Worm (Caenorhabditis elegans) whole organism, young adult: ENCODE measurements around the gene srh-146.

ENCODE experiments used
- B0035.1 ChIP-seq: sonication (generic microtip); optimal IDR thresholded peaks from 2 replicates; lab custom pipeline; 2016; ENCODE audit warnings: missing genetic modification characterization, mild to moderate bottlenecking, missing compliant biosample characterization, missing genotype, missing genetic modification reagents
- F23B12.7 ChIP-seq: sonication (generic microtip); optimal IDR thresholded peaks from 2 replicates; lab custom pipeline; 2017; ENCODE audit warnings: missing genetic modification characterization, mild to moderate bottlenecking, missing compliant biosample characterization, antibody characterized with exemption, moderate library complexity; ENCODE audit not compliant: insufficient read depth
- K12H6.12 ChIP-seq: fragments of 200-800 bp; sonication (Bioruptor generic); optimal IDR thresholded peaks from 2 replicates; lab custom pipeline; 2018; ENCODE audit warnings: mild to moderate bottlenecking, missing genetic modification characterization, missing compliant biosample characterization
- ZK185.1 ChIP-seq: sonication (generic microtip); optimal IDR thresholded peaks from 2 replicates; lab custom pipeline; 2016; ENCODE audit warnings: mild to moderate bottlenecking, missing genetic modification characterization, missing compliant biosample characterization; ENCODE audit not compliant: poor library complexity, severe bottlenecking
- ama-1 ChIP-seq, 3 experiments: fragments of 150-350 bp in 1 of 3; sonication (generic microtip) in 2 of 3; optimal IDR thresholded peaks; 2 replicates each; lab custom pipeline; 2014 to 2018; ENCODE audit warnings: missing biosample characterization in 2 of 3, missing genetic modification characterization in 2 of 3, missing genetic modification reagents in 2 of 3
- attf-3 ChIP-seq: fragments of 200-800 bp; sonication (Bioruptor generic); conservative IDR thresholded peaks from 2 replicates; pipeline ENCODE4 v1.3.6; 2022; ENCODE audit warnings: missing genetic modification reagents, missing genetic modification characterization, missing compliant biosample characterization
- ceh-91 ChIP-seq: fragments of 200-800 bp; sonication (Bioruptor generic); IDR thresholded peaks from 2 replicates; pipeline ENCODE4 v1.3.6; 2022; ENCODE audit warnings: missing genetic modification reagents, missing genetic modification characterization, missing compliant biosample characterization
- ets-4 ChIP-seq: fragments of 200-800 bp; sonication (Bioruptor generic); optimal IDR thresholded peaks from 2 replicates; lab custom pipeline; 2018; ENCODE audit warnings: mild to moderate bottlenecking, missing genetic modification characterization, missing compliant biosample characterization
- gei-17 ChIP-seq: fragments of 200-800 bp; sonication (Bioruptor generic); optimal IDR thresholded peaks from 2 replicates; lab custom pipeline; 2018; ENCODE audit warnings: mild to moderate bottlenecking, missing genetic modification characterization, missing compliant biosample characterization
- lin-26 ChIP-seq: fragments of 200-800 bp; sonication (Bioruptor generic); IDR thresholded peaks from 2 replicates; pipeline ENCODE4 v1.3.6; 2022; ENCODE audit warnings: missing genetic modification reagents, missing genetic modification characterization, missing compliant biosample characterization
- madf-6 ChIP-seq: fragments of 200-800 bp; sonication (Bioruptor generic); IDR thresholded peaks from 2 replicates; pipeline ENCODE4 v1.3.6; 2022; ENCODE audit warnings: missing genetic modification reagents, missing genetic modification characterization, missing compliant biosample characterization
- snpc-1.1 ChIP-seq: sonication (generic microtip); optimal IDR thresholded peaks from 2 replicates; lab custom pipeline; 2017; ENCODE audit warnings: missing genetic modification characterization, mild to moderate bottlenecking, missing compliant biosample characterization, antibody characterized with exemption, moderate library complexity, missing genotype, missing genetic modification reagents; ENCODE audit not compliant: insufficient read depth
- snpc-3.4 ChIP-seq: sonication (generic microtip); optimal IDR thresholded peaks from 2 replicates; lab custom pipeline; 2017; ENCODE audit warnings: missing genetic modification characterization, mild to moderate bottlenecking, missing compliant biosample characterization, antibody characterized with exemption, moderate library complexity, missing genotype, missing genetic modification reagents
- somi-1 ChIP-seq: fragments of 200-800 bp; sonication (Bioruptor generic); optimal IDR thresholded peaks from 2 replicates; lab custom pipeline; 2018; ENCODE audit warnings: mild to moderate bottlenecking, missing genetic modification characterization, missing compliant biosample characterization
- ztf-18 ChIP-seq: sonication (generic microtip); optimal IDR thresholded peaks from 2 replicates; lab custom pipeline; 2016; ENCODE audit warnings: missing genotype, mild to moderate bottlenecking, missing genetic modification characterization, missing compliant biosample characterization
- ztf-6 ChIP-seq: fragments of 200-800 bp; sonication (Bioruptor generic); IDR thresholded peaks from 2 replicates; pipeline ENCODE4 v1.3.6; 2022; ENCODE audit warnings: missing genetic modification reagents, missing genetic modification characterization, missing compliant biosample characterization

srh-146 gene

ce11 chrV:2960894-2961293, 46.8 kb downstream of the srh-146 start, which contains the start of gene srw-144:
TSS of gene srw-144 (minus strand) at chrV:2960994.
- no peak for TF ChIP-seq madf-6 (GFP tag; lab: Robert Waterston, UW)

- TF ChIP-seq ceh-91 (GFP tag; lab: Robert Waterston, UW) = no peak
- no peak for TF ChIP-seq snpc-1.1
- TF ChIP-seq snpc-3.4 (tag; lab: Kevin White, UChicago) = no peak
- TF ChIP-seq F23B12.7 (tag; lab: Kevin White, UChicago) = no peak
- no peak for TF ChIP-seq ets-4 (GFP tag; lab: Kevin White, UChicago)
Observed at ce11 chrV:2962960-2963359, 48.9 kb downstream of the srh-146 start, which contains the start of gene srw-138. TSS of gene srw-138 (minus strand) at chrV:2963060.

ce11 chrV:2964786-2965185, 50.7 kb downstream of the srh-146 start, which contains the start of gene srh-88:
TSS of gene srh-88 (minus strand) at chrV:2964886.
- TF ChIP-seq K12H6.12 (tag; lab: Kevin White, UChicago) = no peak
- TF ChIP-seq somi-1 (GFP tag; lab: Kevin White, UChicago) = no peak
- TF ChIP-seq B0035.1 (tag; lab: Kevin White, UChicago) = no peak
- TF ChIP-seq gei-17 (GFP tag; lab: Kevin White, UChicago) = no peak
- no peak for TF ChIP-seq attf-3 (GFP tag; lab: Robert Waterston, UW)
- TF ChIP-seq lin-26 = no peak
- TF ChIP-seq ama-1 (optimal IDR thresholded peaks at IDR 0.05; lab: Kevin White, UChicago) = no peak
- TF ChIP-seq ama-1 (GFP tag; optimal IDR thresholded peaks at IDR 0.05; lab: Kevin White, UChicago) = no peak
- TF ChIP-seq ztf-18 (tag; lab: Kevin White, UChicago) = no peak
- TF ChIP-seq ztf-6 = no peak
- TF ChIP-seq ZK185.1 = no peak
